Worm (Caenorhabditis elegans): Measurements from ENCODE around the gene K07H8.7.

DNA sequence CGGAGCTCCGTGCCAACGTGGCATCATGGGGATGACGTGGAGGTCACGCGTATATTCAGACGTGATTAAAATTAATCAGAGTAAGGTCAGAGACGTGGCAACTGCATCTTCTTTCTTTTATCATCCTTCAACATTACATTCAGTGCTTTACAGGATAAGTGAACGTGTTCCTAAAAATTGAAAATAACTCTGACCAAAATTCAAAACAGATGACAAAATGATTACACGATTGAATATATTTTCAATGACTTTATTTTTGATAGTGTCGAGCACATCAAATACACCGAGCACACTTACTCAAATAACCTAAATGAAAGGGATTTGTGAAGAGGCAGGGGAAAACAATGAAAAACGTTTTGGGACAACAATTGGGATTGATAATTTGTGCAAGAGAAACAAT is 26.5 kb upstream of the K07H8.7 start, which contains the start of gene K07H8.9:
- TF ChIP-seq lin-13 (GFP tag; optimal IDR thresholded peaks at IDR 0.05) (no peak), blmp-1 (tag; optimal IDR thresholded peaks at IDR 0.05) (no peak), fos-1 (tag; optimal IDR thresholded peaks at IDR 0.05) (no peak), pax-3 (tag; optimal IDR thresholded peaks at IDR 0.05) (no peak), swsn-7 (tag; optimal IDR thresholded peaks at IDR 0.05) (no peak), pqm-1 (tag; optimal IDR thresholded peaks at IDR 0.05) (no peak), mep-1 (tag; optimal IDR thresholded peaks at IDR 0.05) (no peak), snpc-4 (tag; optimal IDR thresholded peaks at IDR 0.05) (no peak), unc-30 (tag; optimal IDR thresholded peaks at IDR 0.05) (no peak), lin-15B (tag; optimal IDR thresholded peaks at IDR 0.05) (no peak), ama-1 (optimal IDR thresholded peaks at IDR 0.05) (no peak)
